Fruit fly (Drosophila melanogaster) whole organism, embryonic: ENCODE results near the gene CG14237.

Source experiments
- chm ChIP-seq: fragments of 200-800 bp; sonication (Bioruptor generic); IDR thresholded peaks from 2 replicates; pipeline ENCODE4 v1.3.6; 2022; ENCODE audit warnings: missing biosample characterization, missing genetic modification characterization
- lola ChIP-seq, 3 experiments: fragments of >200 bp in 2 of 3; fragments of 200-800 bp in 1 of 3; sonication (Bioruptor generic) in 1 of 3; optimal IDR thresholded peaks; 2 replicates each; lab custom pipeline; 2017 to 2019; ENCODE audit warnings: missing biosample characterization in 3 of 3, missing genetic modification characterization in 3 of 3, mild to moderate bottlenecking in 1 of 3, moderate library complexity in 1 of 3
- pan ChIP-seq, 4 experiments: fragments of >200 bp in 3 of 4; fragments of 200-800 bp in 1 of 4; sonication (Bioruptor generic) in 1 of 4; optimal IDR thresholded peaks in 3 of 4; IDR thresholded peaks in 1 of 4; 2 replicates each; pipeline versions ENCODE4 v1.3.6 to Lab custom; 2017 to 2022; ENCODE audit warnings: missing biosample characterization in 2 of 4, missing genetic modification characterization in 2 of 4, mixed read lengths in 1 of 4

DNA sequence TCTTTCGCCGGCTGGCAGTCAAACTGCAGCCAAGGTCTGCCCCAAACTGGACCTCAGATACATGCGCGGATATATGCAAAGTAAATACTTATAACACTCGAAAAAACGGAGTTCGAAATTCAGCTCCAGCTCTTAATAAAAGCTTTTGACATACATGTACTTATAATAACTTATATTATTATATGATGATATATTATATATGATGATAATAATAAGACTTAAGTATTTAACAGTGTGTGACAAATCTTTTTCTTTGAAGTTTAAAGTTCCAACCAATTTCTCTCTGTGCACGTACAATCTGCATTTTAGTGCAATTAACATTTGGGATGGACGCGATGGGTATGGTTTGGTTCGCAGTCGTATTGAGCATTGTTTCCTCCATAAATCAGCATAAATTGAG lies 27.1 kb upstream of the CG14237 start:
- no peak for TF ChIP-seq pan (optimal IDR thresholded peaks at IDR 0.05; lab: Kevin White, UChicago)
- no peak for TF ChIP-seq pan (GFP tag; optimal IDR thresholded peaks at IDR 0.05 in 1 of 2, IDR thresholded peaks at IDR 0.05 in 1 of 2)
- no peak for TF ChIP-seq lola (GFP tag; optimal IDR thresholded peaks at IDR 0.05; lab: Kevin White, UChicago)
- TF ChIP-seq chm: no peak
